Worm (Caenorhabditis elegans): ENCODE results near the gene W02D7.4.

DNA sequence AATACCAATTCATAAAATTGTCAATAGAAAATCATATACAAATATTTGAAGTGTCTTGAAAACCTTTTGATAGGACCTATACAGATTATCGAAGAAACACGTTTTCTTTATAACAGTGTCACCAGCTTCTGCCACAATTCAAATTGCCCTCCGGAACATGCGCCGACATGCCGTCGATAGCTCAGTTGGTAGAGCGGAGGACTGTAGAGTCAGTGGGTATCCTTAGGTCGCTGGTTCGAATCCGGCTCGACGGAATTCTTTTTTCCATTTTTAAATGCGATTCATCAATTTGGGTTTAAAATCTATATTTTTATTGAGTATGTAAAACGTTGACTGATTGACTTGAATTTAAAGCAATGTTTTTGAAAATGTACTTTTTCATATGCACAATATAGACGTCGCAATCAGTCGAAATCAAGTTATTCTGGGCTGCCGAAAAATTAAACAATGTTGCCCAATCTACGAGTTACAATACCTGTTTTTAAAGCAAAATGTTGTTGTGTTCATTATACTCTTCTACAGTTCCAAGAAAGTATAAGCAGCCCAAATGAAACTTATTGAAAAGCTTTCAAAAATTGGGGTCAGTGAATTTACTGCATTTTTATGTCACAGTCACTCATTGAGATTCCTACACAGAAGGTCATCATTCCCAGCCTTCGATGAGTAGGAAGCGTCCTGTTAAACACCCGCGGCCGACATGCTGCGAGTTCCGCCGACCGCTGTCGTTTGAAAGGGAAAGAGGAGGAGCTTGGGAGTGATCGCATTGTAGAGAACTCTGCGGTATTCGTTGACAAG is 49.9 kb downstream of the W02D7.4 start:
- TF ChIP-seq hmbx-1 (tag; optimal IDR thresholded peaks at IDR 0.05) (no peak), tbx-11 (GFP tag; IDR thresholded peaks at IDR 0.05) (no peak), ama-1 (optimal IDR thresholded peaks at IDR 0.05) (peak; percentile 48), sea-1 (GFP tag; conservative IDR thresholded peaks at IDR 0.05) (no peak), tra-4 (tag; optimal IDR thresholded peaks at IDR 0.05) (no peak), aly-1 (tag; optimal IDR thresholded peaks at IDR 0.05) (no peak), ceh-13 (GFP tag; optimal IDR thresholded peaks at IDR 0.05) (no peak), ceh-36 (tag; optimal IDR thresholded peaks at IDR 0.05) (no peak)

Data from whole organism, early embryonic.